Worm (Caenorhabditis elegans) whole organism, midembryonic: Measurements from ENCODE around the gene alh-13.

Source experiments
- cog-1 ChIP-seq: sonication (generic microtip); optimal IDR thresholded peaks from 2 replicates; lab custom pipeline; 2016; ENCODE audit warnings: missing genetic modification characterization, missing compliant biosample characterization
- flt-1 ChIP-seq: fragments of 200-800 bp; sonication (Bioruptor generic); IDR thresholded peaks from 2 replicates; pipeline ENCODE4 v1.3.6; 2022; ENCODE audit warnings: missing genetic modification characterization, missing compliant biosample characterization
- klf-2 ChIP-seq: fragments of 200-800 bp; sonication (Bioruptor generic); conservative IDR thresholded peaks from 2 replicates; pipeline ENCODE4 v1.3.6; 2022; ENCODE audit warnings: missing genetic modification reagents, missing genetic modification characterization, missing compliant biosample characterization
- med-1 ChIP-seq: sonication (generic microtip); optimal IDR thresholded peaks from 2 replicates; lab custom pipeline; 2017; ENCODE audit warnings: missing genetic modification characterization, mild to moderate bottlenecking, missing compliant biosample characterization, antibody characterized with exemption, missing genetic modification reagents; ENCODE audit not compliant: insufficient read depth
- ref-1 ChIP-seq: fragments of 200-800 bp; sonication (Bioruptor generic); conservative IDR thresholded peaks from 2 replicates; pipeline ENCODE4 v1.3.6; 2022; ENCODE audit warnings: missing genetic modification reagents, missing genetic modification characterization, missing compliant biosample characterization

ce11 chrX:12787624-12788023, 5.4 kb downstream of the alh-13 start, which contains the start of gene str-124:
- TF ChIP-seq med-1 (GFP tag; lab: Kevin White, UChicago): no peak
- no peak for TF ChIP-seq flt-1 (GFP tag; lab: Robert Waterston, UW)
- no peak for TF ChIP-seq cog-1 (tag; lab: Kevin White, UChicago)
- no peak for TF ChIP-seq klf-2
- TF ChIP-seq ref-1: no peak
